Fruit fly (Drosophila melanogaster) whole organism, adult: ENCODE measurements around the gene CG33099.

Source experiments
- CG11617 ChIP-seq: fragments of 200-800 bp; sonication (Bioruptor generic); optimal IDR thresholded peaks from 2 replicates; lab custom pipeline; 2017; ENCODE audit warnings: mild to moderate bottlenecking, missing biosample characterization, missing genetic modification reagents, missing genetic modification characterization
- CG12768 ChIP-seq: fragments of 200-800 bp; sonication (Bioruptor generic); optimal IDR thresholded peaks from 2 replicates; lab custom pipeline; 2017; ENCODE audit warnings: missing biosample characterization, missing genetic modification characterization, mild to moderate bottlenecking, moderate library complexity, missing genetic modification reagents
- CG14711 ChIP-seq: fragments of 200-800 bp; sonication (Bioruptor generic); optimal IDR thresholded peaks from 2 replicates; lab custom pipeline; 2018; ENCODE audit warnings: missing biosample characterization, mild to moderate bottlenecking, missing genetic modification characterization, moderate library complexity
- CG1620 ChIP-seq: fragments of 200-800 bp; sonication (Bioruptor generic); optimal IDR thresholded peaks from 2 replicates; lab custom pipeline; 2016; ENCODE audit warnings: missing biosample characterization, missing genetic modification characterization
- CG33017 ChIP-seq: fragments of 200-800 bp; sonication (Bioruptor generic); optimal IDR thresholded peaks from 2 replicates; lab custom pipeline; 2018; ENCODE audit warnings: missing biosample characterization, mild to moderate bottlenecking, missing genetic modification characterization, moderate library complexity
- CG5204 ChIP-seq: fragments of 200-800 bp; sonication (Bioruptor generic); optimal IDR thresholded peaks from 2 replicates; lab custom pipeline; 2016; ENCODE audit warnings: missing biosample characterization, missing genetic modification characterization
- CG7045 ChIP-seq: fragments of 200-800 bp; sonication (Bioruptor generic); optimal IDR thresholded peaks from 2 replicates; lab custom pipeline; 2017; ENCODE audit warnings: missing biosample characterization, mild to moderate bottlenecking, missing genetic modification characterization
- CG7101 ChIP-seq: fragments of 200-800 bp; sonication (Bioruptor generic); optimal IDR thresholded peaks from 2 replicates; lab custom pipeline; 2018; ENCODE audit warnings: missing biosample characterization, mild to moderate bottlenecking, missing genetic modification characterization, moderate library complexity
- Clk ChIP-seq: fragments of 200-800 bp; sonication (Bioruptor generic); optimal IDR thresholded peaks from 2 replicates; lab custom pipeline; 2017; ENCODE audit warnings: missing biosample characterization, missing genetic modification characterization
- Crg-1 ChIP-seq: fragments of 200-800 bp; sonication (Bioruptor generic); optimal IDR thresholded peaks from 2 replicates; lab custom pipeline; 2016; ENCODE audit warnings: missing biosample characterization, missing genetic modification characterization
- Hr96 ChIP-seq: fragments of 200-800 bp; sonication (Bioruptor generic); optimal IDR thresholded peaks from 2 replicates; lab custom pipeline; 2016; ENCODE audit warnings: missing biosample characterization, missing genetic modification characterization
- Mnt ChIP-seq: fragments of 200-800 bp; sonication (Bioruptor generic); optimal IDR thresholded peaks from 2 replicates; lab custom pipeline; 2016; ENCODE audit warnings: missing biosample characterization, mild to moderate bottlenecking, missing genetic modification characterization
- bab1 ChIP-seq: fragments of 200-800 bp; sonication (Bioruptor generic); optimal IDR thresholded peaks from 3 replicates; lab custom pipeline; 2019; ENCODE audit warnings: missing biosample characterization, mild to moderate bottlenecking, missing genetic modification characterization, moderate library complexity
- cic ChIP-seq: fragments of 200-800 bp; sonication (Bioruptor generic); optimal IDR thresholded peaks from 2 replicates; lab custom pipeline; 2017; ENCODE audit warnings: missing biosample characterization, mild to moderate bottlenecking, missing genetic modification characterization, moderate library complexity
- cnc ChIP-seq, 2 experiments: fragments of >200 bp; optimal IDR thresholded peaks; 2 replicates each; lab custom pipeline; 2017
- kay ChIP-seq: fragments of 200-800 bp; sonication (Bioruptor generic); peaks from one replicate; lab custom pipeline; 2016; ENCODE audit warnings: missing biosample characterization, missing genetic modification characterization, borderline replicate concordance
- ovo ChIP-seq: fragments of 200-800 bp; sonication (Bioruptor generic); optimal IDR thresholded peaks from 2 replicates; lab custom pipeline; 2016; ENCODE audit warnings: missing biosample characterization, missing genetic modification characterization
- pad ChIP-seq: fragments of 200-800 bp; sonication (Bioruptor generic); optimal IDR thresholded peaks from 3 replicates; lab custom pipeline; 2017; ENCODE audit warnings: missing biosample characterization, missing genetic modification characterization, mild to moderate bottlenecking, moderate library complexity, missing genetic modification reagents
- tj ChIP-seq: fragments of 200-800 bp; sonication (Bioruptor generic); optimal IDR thresholded peaks from 3 replicates; lab custom pipeline; 2017; ENCODE audit warnings: missing biosample characterization, mild to moderate bottlenecking, missing genetic modification characterization, moderate library complexity
- toe ChIP-seq: fragments of 200-800 bp; sonication (Bioruptor generic); optimal IDR thresholded peaks from 2 replicates; lab custom pipeline; 2016; ENCODE audit warnings: missing biosample characterization, missing genetic modification characterization

Gene CG33099

DNA sequence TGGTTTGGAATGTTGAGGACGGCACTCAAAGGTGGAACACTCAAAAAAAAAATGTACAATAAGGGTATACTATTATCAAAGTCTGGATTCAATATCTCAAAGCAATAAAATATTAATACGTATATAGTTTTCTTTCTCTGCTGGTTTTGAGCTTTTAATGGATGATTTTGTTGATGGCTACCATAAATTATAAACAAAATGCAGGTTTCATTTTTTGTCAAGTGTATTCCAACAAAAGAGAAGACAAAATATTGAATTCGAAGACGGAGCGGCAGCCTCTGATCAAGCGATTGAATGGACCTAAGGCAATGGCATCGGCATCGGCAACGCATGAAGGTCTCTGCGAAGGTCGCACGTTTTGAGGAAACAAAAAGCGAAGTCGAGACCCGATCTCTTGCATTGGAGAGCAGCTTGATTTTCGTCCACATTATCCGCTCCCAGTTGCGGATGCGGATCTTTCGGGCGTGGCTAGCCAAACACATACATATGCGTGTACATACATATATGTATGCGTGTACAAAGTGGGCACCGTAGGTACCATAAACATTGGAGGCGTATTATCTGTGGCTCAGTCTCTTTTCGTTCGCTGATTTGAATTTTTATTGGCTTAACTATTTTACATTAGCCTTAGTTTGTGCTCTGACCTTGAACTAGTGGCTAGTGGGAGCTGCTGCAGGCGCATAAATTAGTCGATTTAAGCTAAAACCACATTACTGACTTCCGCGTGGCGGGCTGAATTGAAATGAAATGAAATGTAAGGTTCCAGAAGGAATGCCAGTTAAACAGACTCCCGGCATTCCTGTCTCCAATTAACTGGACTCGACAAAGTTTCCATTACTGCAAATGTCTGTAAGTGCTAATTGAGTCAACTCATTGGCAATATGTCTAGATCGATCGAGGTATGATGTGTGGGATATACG lies 6.4 kb upstream of the CG33099 start:
- no peak for TF ChIP-seq CG33017 (tag; lab: Kevin White, UChicago)
- no peak for TF ChIP-seq cic (GFP tag; lab: Kevin White, UChicago)
- no peak for TF ChIP-seq CG11617 (GFP tag; lab: Kevin White, UChicago)
- no peak for TF ChIP-seq kay (GFP tag; lab: Kevin White, UChicago)
- no peak for TF ChIP-seq Mnt (GFP tag; lab: Kevin White, UChicago)

DNA sequence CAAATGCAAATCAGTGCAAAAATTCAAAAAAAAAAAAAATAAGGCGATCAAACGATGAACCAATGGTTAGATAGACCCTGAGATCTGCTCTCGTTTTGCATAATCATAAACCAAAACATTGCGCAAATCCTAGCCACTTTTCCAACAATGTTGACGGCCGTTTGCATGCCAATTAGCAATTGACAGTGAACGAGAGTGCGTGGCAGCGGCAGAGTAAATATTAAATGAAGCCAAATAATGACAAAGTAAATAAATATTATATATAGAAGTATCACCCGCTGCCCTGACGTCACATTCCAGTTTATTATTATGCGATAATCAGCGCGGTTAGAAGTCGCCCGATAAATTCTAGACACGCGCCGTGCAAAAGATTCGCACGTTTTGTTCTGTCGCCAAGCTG lies 5.6 kb upstream of the CG33099 start:
- TF ChIP-seq bab1 (GFP tag; lab: Kevin White, UChicago) (no peak), CG1620 (GFP tag; lab: Kevin White, UChicago) (no peak), Clk (GFP tag; lab: Kevin White, UChicago) (no peak), Mnt (GFP tag; lab: Kevin White, UChicago) (no peak), CG7045 (GFP tag; lab: Kevin White, UChicago) (no peak)

DNA sequence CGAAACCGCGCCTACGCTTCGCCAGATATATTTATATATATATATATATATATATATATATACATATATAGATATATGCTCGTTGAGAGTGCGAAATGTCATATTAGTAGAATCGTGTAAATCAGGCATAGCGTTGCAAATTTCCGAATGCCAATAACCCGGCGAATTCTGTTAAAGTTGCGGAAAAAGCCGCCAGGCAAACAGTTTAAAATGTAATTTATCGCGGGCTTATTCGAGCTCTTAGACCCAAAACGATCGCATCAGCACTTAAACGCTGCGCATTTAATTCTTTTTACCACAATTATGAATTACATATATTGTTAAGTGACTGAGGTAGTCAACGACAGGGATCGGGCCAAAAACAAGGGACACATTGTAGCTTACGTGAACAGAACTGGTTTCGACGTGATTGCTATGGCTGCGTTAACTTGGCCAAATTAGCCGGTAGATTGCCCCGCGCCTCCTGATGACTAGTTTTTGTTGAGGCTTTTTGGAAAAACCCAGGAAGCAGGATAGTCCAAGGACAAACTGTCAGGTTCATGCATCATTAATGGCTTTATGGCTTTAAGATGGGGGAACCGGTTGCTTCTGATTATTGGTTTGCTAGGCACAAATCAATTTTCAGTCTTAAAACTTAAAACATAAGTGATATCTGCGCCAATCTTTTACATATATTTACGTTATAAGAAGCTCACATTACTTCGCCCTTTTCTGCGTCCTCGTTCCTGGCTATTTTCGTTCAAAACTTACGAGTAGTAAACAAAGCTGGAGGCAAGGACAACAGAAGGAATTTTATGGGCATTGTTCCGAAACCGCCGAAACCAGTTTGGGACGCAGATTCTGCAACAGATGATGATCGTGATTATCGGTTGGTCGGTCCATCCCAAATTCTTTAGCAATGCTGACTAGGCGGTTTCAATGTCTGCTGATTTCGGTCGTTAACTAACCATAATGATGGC lies 3.9 kb upstream of the CG33099 start:
- no peak for TF ChIP-seq CG5204 (GFP tag; lab: Kevin White, UChicago)
- peak; percentile 97 for TF ChIP-seq tj (GFP tag; lab: Kevin White, UChicago)
- TF ChIP-seq ovo (GFP tag; lab: Kevin White, UChicago) = no peak

DNA sequence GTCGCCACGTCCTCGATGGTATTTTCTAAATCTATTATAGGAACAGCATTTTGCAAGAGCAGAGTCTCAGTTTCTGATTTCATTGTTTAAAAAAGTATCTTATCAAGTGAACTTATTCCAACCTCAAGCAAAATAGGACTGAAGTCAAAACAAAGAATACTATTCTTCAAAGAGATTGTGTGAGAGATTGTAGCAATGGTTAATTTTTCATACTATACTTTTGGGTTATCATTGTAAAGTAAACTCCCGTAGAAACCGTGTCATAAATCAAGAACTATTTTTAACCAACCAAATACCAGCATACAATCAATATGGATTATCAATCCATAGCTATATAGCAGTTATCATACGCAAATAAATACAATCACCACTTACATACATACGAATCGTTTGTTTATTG lies 1.4 kb upstream of the CG33099 start, which contains the start of gene CG33093:
Gene CG33093, minus strand, starts transcription at position 122 of the 400 bp plus-strand sequence.
- no peak for TF ChIP-seq CG12768 (GFP tag; lab: Kevin White, UChicago)
- TF ChIP-seq tj (GFP tag; lab: Kevin White, UChicago) = no peak
- TF ChIP-seq pad (GFP tag; lab: Kevin White, UChicago) = no peak

DNA sequence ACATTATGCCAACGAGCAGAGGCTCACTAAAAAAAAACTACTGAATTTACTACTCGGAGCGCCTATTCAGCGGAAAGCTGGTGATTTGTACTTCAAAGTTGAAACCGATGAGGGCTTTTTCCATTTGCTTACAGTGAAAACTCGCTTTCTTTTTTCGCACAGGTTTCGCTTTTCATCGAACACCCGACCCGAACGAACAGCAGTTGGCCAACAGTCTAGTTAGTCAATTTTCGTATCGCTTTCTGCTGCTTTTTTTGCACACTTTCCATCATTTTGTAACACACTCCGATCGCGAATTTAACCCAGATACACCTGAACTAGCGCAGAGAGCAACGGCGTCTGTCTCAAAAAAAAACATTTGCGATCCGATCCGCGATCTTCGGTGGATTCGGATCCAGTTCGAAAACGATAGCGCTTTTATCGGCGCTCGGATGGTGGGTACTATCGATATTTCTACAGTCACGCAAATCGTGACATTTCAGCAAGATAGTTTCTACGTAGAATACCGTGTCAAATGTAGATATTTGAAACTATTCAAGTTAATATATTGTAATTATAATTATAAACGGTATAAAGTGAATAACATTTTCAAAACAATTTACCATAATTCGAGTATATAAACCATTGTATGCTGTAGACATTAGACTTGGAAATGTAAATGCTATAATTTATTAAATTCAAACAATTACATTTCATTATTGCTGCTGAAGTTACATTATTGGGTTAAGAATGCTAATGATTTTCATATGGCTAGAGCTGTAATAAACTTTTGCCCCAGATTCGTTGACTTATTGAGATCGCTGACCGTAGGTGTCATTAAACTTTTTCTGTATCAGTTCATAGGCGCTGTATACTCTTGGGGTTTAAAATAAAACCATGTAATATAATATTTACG lies 1.9 kb downstream of the CG33099 start, which contains the start of gene CG5346:
Gene CG5346, minus strand, starts transcription at position 400 of the 895 bp plus-strand sequence.
- TF ChIP-seq kay (GFP tag; lab: Kevin White, UChicago) (peak; percentile 63), tj (GFP tag; lab: Kevin White, UChicago) (peak; percentile 88), Crg-1 (no peak), cic (GFP tag; lab: Kevin White, UChicago) (no peak), CG7045 (GFP tag; lab: Kevin White, UChicago) (no peak), bab1 (GFP tag; lab: Kevin White, UChicago) (peak; percentile 33)

DNA sequence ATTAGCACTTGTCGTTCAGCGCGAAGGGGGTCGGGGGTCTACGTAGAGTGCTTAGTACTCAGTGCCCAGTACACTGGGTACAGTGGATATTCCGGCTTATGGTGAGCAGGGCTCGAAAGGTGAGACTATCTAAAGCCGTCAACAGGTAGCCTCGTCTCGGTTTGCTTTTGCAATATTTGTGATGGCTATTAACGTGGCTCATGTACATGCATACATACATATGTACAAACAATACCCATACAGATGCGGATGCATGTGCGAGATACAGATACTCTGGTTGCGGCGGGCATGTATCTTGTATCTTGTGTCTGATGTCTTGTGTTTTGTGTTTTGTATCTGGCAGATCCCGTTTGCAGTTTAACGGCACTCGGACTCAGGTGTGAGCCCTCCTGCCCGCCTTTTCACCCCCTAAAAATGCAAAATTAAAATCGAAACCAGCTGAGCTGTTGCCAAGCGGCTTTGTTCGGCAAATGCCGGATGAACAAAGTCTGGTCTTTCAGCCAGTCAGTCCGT lies 2.7 kb downstream of the CG33099 start:
- TF ChIP-seq CG12768 (GFP tag; lab: Kevin White, UChicago) (no peak), CG1620 (GFP tag; lab: Kevin White, UChicago) (no peak), Crg-1 (no peak), CG7045 (GFP tag; lab: Kevin White, UChicago) (no peak), Hr96 (GFP tag; lab: Kevin White, UChicago) (no peak), CG11617 (GFP tag; lab: Kevin White, UChicago) (no peak), Mnt (GFP tag; lab: Kevin White, UChicago) (no peak), CG14711 (tag; lab: Kevin White, UChicago) (no peak), ovo (GFP tag; lab: Kevin White, UChicago) (no peak), bab1 (GFP tag; lab: Kevin White, UChicago) (no peak), Clk (GFP tag; lab: Kevin White, UChicago) (no peak), cic (GFP tag; lab: Kevin White, UChicago) (no peak), cnc (optimal IDR thresholded peaks at IDR 0.05; lab: Kevin White, UChicago) (no peak), pad (GFP tag; lab: Kevin White, UChicago) (no peak), CG5204 (GFP tag; lab: Kevin White, UChicago) (no peak), tj (GFP tag; lab: Kevin White, UChicago) (no peak), CG33017 (tag; lab: Kevin White, UChicago) (no peak), kay (GFP tag; lab: Kevin White, UChicago) (no peak), CG7101 (no peak), toe (GFP tag; lab: Kevin White, UChicago) (no peak)
